Fruit fly (Drosophila melanogaster) whole organism, pupa: ENCODE data around the gene HIP.
"Not testable (repeated sequence)": the region's sequence is repeated elsewhere in the genome, so short reads cannot be mapped to it uniquely, and the experiment has no call there.

ENCODE experiments used
- CG10348 ChIP-seq: fragments of 200-800 bp; sonication (Bioruptor generic); IDR thresholded peaks from 2 replicates; pipeline ENCODE4 v1.3.6; 2022; ENCODE audit warnings: missing biosample characterization, missing genetic modification characterization
- CG12605 ChIP-seq: fragments of 200-800 bp; sonication (Bioruptor generic); IDR thresholded peaks from 2 replicates; pipeline ENCODE4 v1.3.6; 2022; ENCODE audit warnings: missing biosample characterization, missing genetic modification characterization
- CG13204 ChIP-seq: fragments of 200-800 bp; sonication (Bioruptor generic); optimal IDR thresholded peaks from 2 replicates; lab custom pipeline; 2018; ENCODE audit warnings: missing biosample characterization, mild to moderate bottlenecking, missing genetic modification characterization, moderate library complexity
- CG14655 ChIP-seq: fragments of 200-800 bp; sonication (Bioruptor generic); optimal IDR thresholded peaks from 3 replicates; lab custom pipeline; 2017; ENCODE audit warnings: mild to moderate bottlenecking, missing biosample characterization, missing genetic modification reagents, missing genetic modification characterization
- CG15710 ChIP-seq: fragments of 200-800 bp; sonication (Bioruptor generic); optimal IDR thresholded peaks from 2 replicates; lab custom pipeline; 2018; ENCODE audit warnings: missing biosample characterization, mild to moderate bottlenecking, missing genetic modification characterization, moderate library complexity
- CG17806 ChIP-seq: fragments of 200-800 bp; sonication (Bioruptor generic); optimal IDR thresholded peaks from 2 replicates; lab custom pipeline; 2018; ENCODE audit warnings: missing biosample characterization, mild to moderate bottlenecking, missing genetic modification characterization, moderate library complexity
- CG32121 ChIP-seq: fragments of 200-800 bp; sonication (Bioruptor generic); IDR thresholded peaks from 2 replicates; pipeline ENCODE4 v1.3.6; 2022; ENCODE audit warnings: missing biosample characterization, missing genetic modification characterization
- CG34367 ChIP-seq: fragments of 200-800 bp; sonication (Bioruptor generic); optimal IDR thresholded peaks from 2 replicates; lab custom pipeline; 2018; ENCODE audit warnings: missing biosample characterization, mild to moderate bottlenecking, missing genetic modification characterization
- CG4496 ChIP-seq: fragments of 200-800 bp; sonication (Bioruptor generic); IDR thresholded peaks from 3 replicates; pipeline ENCODE4 v1.3.6; 2022; ENCODE audit warnings: missing biosample characterization, missing genetic modification characterization
- CG8159 ChIP-seq: fragments of 200-800 bp; sonication (Bioruptor generic); optimal IDR thresholded peaks from 3 replicates; lab custom pipeline; 2018; ENCODE audit warnings: missing biosample characterization, mild to moderate bottlenecking, missing genetic modification characterization, moderate library complexity
- CG8301 ChIP-seq: fragments of 200-800 bp; sonication (Bioruptor generic); optimal IDR thresholded peaks from 2 replicates; lab custom pipeline; 2018; ENCODE audit warnings: missing biosample characterization, mild to moderate bottlenecking, missing genetic modification characterization
- CG9948 ChIP-seq: fragments of 200-800 bp; sonication (Bioruptor generic); optimal IDR thresholded peaks from 2 replicates; lab custom pipeline; 2018; ENCODE audit warnings: missing biosample characterization, mild to moderate bottlenecking, missing genetic modification characterization, moderate library complexity
- D1 ChIP-seq: fragments of 200-800 bp; sonication (Bioruptor generic); optimal IDR thresholded peaks from 2 replicates; lab custom pipeline; 2018; ENCODE audit warnings: missing biosample characterization, mild to moderate bottlenecking, missing genetic modification characterization, moderate library complexity
- EcR ChIP-seq: fragments of 200-800 bp; sonication (Bioruptor generic); optimal IDR thresholded peaks from 3 replicates; lab custom pipeline; 2019; ENCODE audit warnings: missing biosample characterization, missing genetic modification characterization, mild to moderate bottlenecking, moderate library complexity, missing genetic modification reagents
- Ets98B ChIP-seq: fragments of 200-800 bp; sonication (Bioruptor generic); IDR thresholded peaks from 2 replicates; pipeline ENCODE4 v1.3.6; 2022; ENCODE audit warnings: missing biosample characterization, missing genetic modification characterization
- Pif1A ChIP-seq: fragments of 200-800 bp; sonication (Bioruptor generic); optimal IDR thresholded peaks from 3 replicates; lab custom pipeline; 2016; ENCODE audit warnings: missing biosample characterization, missing genetic modification characterization
- Pif1B ChIP-seq: fragments of 200-800 bp; sonication (Bioruptor generic); optimal IDR thresholded peaks from 3 replicates; lab custom pipeline; 2016; ENCODE audit warnings: missing biosample characterization, missing genetic modification characterization
- Snoo ChIP-seq: fragments of 200-800 bp; sonication (Bioruptor generic); optimal IDR thresholded peaks from 3 replicates; lab custom pipeline; 2017; ENCODE audit warnings: missing biosample characterization, mild to moderate bottlenecking, missing genetic modification characterization, inconsistent platforms
- fd96Ca ChIP-seq: fragments of 200-800 bp; sonication (Bioruptor generic); IDR thresholded peaks from 3 replicates; pipeline ENCODE4 v1.3.6; 2022; ENCODE audit warnings: missing biosample characterization, missing genetic modification characterization
- gl ChIP-seq: fragments of 200-800 bp; sonication (Bioruptor generic); optimal IDR thresholded peaks from 2 replicates; lab custom pipeline; 2018; ENCODE audit warnings: missing biosample characterization, mild to moderate bottlenecking, missing genetic modification characterization
- rn ChIP-seq: fragments of 200-800 bp; sonication (Bioruptor generic); IDR thresholded peaks from 2 replicates; pipeline ENCODE4 v1.3.6; 2022; ENCODE audit warnings: missing biosample characterization, missing genetic modification characterization

Gene HIP

DNA sequence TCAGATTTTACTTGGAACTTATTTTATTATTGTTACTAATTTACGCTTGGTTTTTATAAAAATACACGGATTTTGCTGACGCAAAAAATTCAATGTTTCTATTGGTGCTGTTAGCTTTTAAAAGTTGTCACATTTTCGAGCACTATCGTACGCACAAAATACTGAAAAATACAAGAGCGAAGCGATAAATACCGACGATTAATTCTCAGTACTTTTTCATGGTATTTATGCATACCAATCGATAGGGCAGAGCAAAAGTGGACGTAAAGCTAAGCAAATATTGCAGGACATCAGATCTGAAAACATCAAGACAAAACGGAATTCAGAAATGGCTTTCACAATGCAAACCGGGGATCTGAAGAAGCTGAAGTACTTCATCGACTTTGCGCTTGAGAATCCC lies at the start of gene HIP:
TSS of gene HIP (plus strand) at position 232 of the 400 bp plus-strand sequence.
- not testable (repeated sequence) for TF ChIP-seq CG32121 (GFP tag; lab: Robert Waterston, UW); CG34367; Pif1A (GFP tag; lab: Kevin White, UChicago)

DNA sequence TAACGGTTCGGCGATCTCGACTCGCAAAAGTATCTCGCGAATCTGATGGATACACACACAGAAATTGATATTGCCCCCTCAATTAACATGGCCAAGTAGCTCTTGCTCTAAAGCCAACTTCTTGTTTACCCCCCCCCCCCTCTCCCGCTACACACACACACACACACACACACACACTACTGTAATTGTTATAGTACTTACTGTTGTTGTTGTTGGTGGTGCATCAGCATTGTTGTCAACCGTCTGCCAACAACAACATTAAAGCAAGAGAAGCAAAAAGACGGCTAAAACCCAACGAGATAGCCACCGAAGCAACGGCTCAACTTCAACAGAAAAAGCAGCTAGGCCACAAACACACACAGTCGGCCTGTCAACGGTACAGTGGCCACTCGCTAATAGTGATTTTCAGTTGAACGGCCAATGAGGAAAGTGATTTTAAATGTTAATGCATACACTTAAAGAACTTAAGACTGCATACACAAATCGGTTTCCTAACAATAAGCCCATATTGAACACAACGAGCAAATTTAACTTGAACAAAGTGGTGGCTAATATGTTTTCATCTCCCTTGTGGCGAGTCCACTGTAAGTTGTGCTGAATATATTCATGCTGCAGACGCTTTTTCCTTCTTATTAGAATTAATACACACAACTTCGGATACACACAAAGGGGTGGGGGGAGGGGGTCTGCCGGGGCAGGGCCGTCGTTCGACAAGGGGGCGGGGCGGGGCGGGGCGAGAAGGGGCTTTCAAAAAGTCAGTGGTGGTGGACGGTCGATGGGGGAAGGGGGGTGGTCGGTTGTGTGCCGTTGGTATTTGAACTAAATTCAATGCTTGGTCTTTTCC lies 48.5 kb upstream of the HIP start:
- peak; percentile 29 for TF ChIP-seq EcR
- TF ChIP-seq CG4496 (GFP tag; lab: Robert Waterston, UW) = peak; percentile 92
- TF ChIP-seq CG8159 (tag; lab: Kevin White, UChicago) = peak; percentile 76
- TF ChIP-seq Ets98B (GFP tag; lab: Robert Waterston, UW) = peak; percentile 86
- peak; percentile 89 for TF ChIP-seq CG8301 (tag; lab: Kevin White, UChicago)
- peak; percentile 77 for TF ChIP-seq CG17806 (tag; lab: Kevin White, UChicago)
- TF ChIP-seq D1 (tag; lab: Kevin White, UChicago) = peak; percentile 14
- peak; percentile 25 for TF ChIP-seq gl (tag; lab: Kevin White, UChicago)
- TF ChIP-seq CG15710 = peak; percentile 80
- peak; percentile 21 for TF ChIP-seq CG13204 (GFP tag; lab: Kevin White, UChicago)
- TF ChIP-seq Pif1B (GFP tag; lab: Kevin White, UChicago) = peak; percentile 78
- peak; percentile 94 for TF ChIP-seq fd96Ca (GFP tag; lab: Robert Waterston, UW)
- TF ChIP-seq Snoo = peak; percentile 62
- peak; percentile 64 for TF ChIP-seq CG12605 (GFP tag; lab: Robert Waterston, UW)
- TF ChIP-seq CG32121 (GFP tag; lab: Robert Waterston, UW) = peak; percentile 80
- TF ChIP-seq Pif1A (GFP tag; lab: Kevin White, UChicago) = peak; percentile 79
- peak; percentile 56 for TF ChIP-seq CG10348 (GFP tag; lab: Robert Waterston, UW)
- TF ChIP-seq CG9948 (tag; lab: Kevin White, UChicago) = peak; percentile 82
- peak; percentile 64 for TF ChIP-seq rn (GFP tag; lab: Robert Waterston, UW)
- peak; percentile 88 for TF ChIP-seq CG14655
- TF ChIP-seq CG34367 = peak; percentile 62

DNA sequence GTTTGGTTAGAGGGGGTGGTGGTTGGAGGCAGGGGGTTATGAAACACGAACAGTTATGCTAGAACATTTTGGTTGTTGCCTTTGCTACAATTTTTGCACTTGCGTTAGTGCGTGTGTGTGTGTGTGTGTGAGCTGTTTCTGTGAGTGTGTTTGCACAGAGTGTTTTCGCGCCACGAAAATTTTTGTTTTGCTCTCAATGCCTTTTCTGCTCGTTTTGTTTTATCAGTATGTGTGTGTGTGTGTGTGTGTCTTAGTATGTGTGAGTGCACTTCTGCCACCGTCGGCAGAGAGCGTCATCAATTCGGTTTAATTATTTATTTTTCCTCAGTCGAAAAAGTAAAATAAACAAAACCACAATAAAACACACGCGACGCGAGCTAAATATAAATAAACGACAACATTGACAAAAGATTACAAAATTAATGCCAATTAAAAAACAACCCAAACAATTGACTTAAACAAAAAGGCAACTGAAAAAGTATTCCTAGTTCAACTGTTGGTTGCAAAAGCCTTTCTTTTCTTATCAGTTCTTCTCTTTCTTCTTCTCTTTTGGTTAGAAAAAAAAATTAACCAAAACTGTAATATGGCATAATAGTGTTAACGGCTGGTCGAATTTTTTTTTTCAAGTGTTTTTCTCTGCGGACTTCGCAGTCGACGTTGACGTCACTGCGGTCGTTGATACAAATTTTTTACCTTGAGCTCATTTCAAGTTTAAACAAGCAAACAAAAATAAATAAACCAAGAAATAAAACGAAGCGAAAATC lies 37.5 kb upstream of the HIP start:
- TF ChIP-seq CG10348 (GFP tag; lab: Robert Waterston, UW) (no peak), CG4496 (GFP tag; lab: Robert Waterston, UW) (peak; percentile 72; the same call in 1 of the 3 replicates), CG13204 (GFP tag; lab: Kevin White, UChicago) (peak; percentile 5), Pif1B (GFP tag; lab: Kevin White, UChicago) (peak; percentile 50), Ets98B (GFP tag; lab: Robert Waterston, UW) (peak; percentile 56), CG14655 (peak; percentile 34), Snoo (peak; percentile 84), CG12605 (GFP tag; lab: Robert Waterston, UW) (peak; percentile 47), fd96Ca (GFP tag; lab: Robert Waterston, UW) (no peak), CG32121 (GFP tag; lab: Robert Waterston, UW) (peak; percentile 65), gl (tag; lab: Kevin White, UChicago) (peak; percentile 1), CG17806 (tag; lab: Kevin White, UChicago) (no peak), CG34367 (no peak), Pif1A (GFP tag; lab: Kevin White, UChicago) (peak; percentile 51), EcR (peak; percentile 57), CG8301 (tag; lab: Kevin White, UChicago) (no peak), CG8159 (tag; lab: Kevin White, UChicago) (peak; percentile 56), CG15710 (peak; percentile 6), CG9948 (tag; lab: Kevin White, UChicago) (no peak), rn (GFP tag; lab: Robert Waterston, UW) (no peak)

DNA sequence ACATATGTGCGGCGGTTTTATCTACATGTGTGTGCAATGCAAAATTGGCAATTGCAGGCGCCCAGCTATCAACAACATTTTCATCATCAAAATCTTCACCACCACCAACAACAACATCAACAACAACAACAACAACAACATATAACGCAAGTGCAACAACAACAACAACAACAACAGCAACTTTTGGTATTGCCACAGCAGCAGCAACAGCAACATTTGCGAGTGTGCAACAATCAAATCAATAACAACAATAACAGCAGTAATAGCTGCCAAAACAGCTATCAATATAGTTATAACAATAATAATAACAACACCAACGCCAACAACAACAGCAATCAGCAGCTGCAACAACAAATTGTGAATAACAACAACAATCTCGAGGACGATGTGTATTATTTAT lies 36.5 kb upstream of the HIP start:
- no peak for TF ChIP-seq fd96Ca (GFP tag; lab: Robert Waterston, UW)

DNA sequence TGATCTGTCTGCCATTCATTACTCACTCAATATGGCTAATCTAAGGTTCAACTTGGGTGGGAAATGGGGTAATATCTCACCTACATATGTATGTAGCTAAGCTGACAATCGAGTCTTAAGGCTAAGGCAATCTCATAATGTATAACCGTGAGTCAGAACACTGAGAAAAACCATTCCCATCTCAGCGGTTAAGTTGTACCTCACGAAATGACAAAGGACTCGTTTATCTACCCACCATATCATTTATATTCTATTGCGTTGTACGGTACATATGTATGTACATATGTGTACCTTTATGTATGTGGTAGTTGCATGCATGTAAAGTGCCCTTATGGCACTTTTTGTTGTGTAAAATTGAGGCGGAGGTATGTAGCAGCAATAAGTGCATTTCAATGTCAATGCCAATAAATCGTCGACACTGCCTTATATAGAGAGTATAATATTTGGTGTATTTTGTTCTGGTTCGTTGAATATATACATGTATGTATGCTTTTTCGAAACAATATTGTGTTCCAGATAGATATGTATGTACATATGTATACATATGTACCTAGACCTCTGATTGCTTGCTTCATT lies 35.9 kb upstream of the HIP start:
- TF ChIP-seq CG10348 (GFP tag; lab: Robert Waterston, UW) (no peak), CG8159 (tag; lab: Kevin White, UChicago) (no peak), EcR (no peak), CG4496 (GFP tag; lab: Robert Waterston, UW) (no peak)
- TF ChIP-seq, all 21 proteins: peak for 0

DNA sequence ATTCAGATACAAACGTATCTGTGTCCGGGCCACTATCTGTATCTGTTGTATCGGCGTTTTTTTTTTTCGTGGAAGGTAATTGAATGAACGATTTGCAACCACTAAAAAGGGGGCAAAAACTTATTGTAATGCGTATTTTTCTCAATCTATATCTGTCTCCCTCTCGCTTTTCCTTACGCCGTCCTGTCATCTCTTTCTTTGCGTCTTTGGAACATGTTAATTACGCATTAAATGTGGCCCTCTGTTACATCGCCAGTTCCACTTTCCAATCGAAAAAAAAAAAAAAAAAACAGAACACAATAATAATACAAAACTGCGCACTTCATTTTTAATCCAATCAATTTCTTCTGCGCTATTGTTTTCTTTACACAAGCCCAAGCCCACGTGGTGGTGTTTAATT lies 34.7 kb upstream of the HIP start:
- TF ChIP-seq CG9948 (tag; lab: Kevin White, UChicago) (no peak), CG17806 (tag; lab: Kevin White, UChicago) (no peak), fd96Ca (GFP tag; lab: Robert Waterston, UW) (no peak), gl (tag; lab: Kevin White, UChicago) (no peak), CG13204 (GFP tag; lab: Kevin White, UChicago) (no peak), CG32121 (GFP tag; lab: Robert Waterston, UW) (no peak), CG8159 (tag; lab: Kevin White, UChicago) (no peak), Snoo (no peak), CG10348 (GFP tag; lab: Robert Waterston, UW) (no peak), rn (GFP tag; lab: Robert Waterston, UW) (no peak), CG4496 (GFP tag; lab: Robert Waterston, UW) (no peak), CG8301 (tag; lab: Kevin White, UChicago) (no peak)
